Worm (Caenorhabditis elegans): ENCODE measurements around the gene col-152.

The col-152 gene

DNA sequence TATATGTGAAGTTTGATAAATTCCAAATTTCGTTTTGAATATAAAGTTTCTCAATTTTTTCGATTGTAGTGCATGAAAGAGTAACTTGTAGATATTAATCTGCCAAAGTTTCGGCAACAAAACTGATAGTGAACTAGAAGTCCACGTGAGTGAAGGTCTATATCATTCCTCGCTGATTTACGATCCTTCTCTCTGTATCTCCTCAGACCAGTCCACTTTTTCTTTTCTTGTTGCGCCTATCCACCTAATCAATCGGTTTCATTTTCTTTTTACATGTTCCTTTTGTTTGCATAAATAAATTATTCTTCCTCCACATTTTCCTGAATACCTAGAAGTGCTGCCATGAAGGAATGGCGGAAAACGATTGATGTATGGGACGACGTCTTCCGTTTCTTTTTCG is 3.4 kb downstream of the col-152 start:
- TF ChIP-seq ztf-29 (GFP tag; IDR thresholded peaks at IDR 0.05) (no peak), cog-1 (tag; optimal IDR thresholded peaks at IDR 0.05) (no peak), ref-1 (GFP tag; conservative IDR thresholded peaks at IDR 0.05) (no peak), klf-2 (GFP tag; conservative IDR thresholded peaks at IDR 0.05) (no peak), tab-1 (GFP tag; IDR thresholded peaks at IDR 0.05) (no peak), ztf-23 (GFP tag; IDR thresholded peaks at IDR 0.05) (no peak), med-1 (GFP tag; optimal IDR thresholded peaks at IDR 0.05; ENCODE audit: insufficient read depth) (no peak), T22C8.4 (GFP tag; IDR thresholded peaks at IDR 0.05) (no peak), flt-1 (GFP tag; IDR thresholded peaks at IDR 0.05) (no peak)

DNA sequence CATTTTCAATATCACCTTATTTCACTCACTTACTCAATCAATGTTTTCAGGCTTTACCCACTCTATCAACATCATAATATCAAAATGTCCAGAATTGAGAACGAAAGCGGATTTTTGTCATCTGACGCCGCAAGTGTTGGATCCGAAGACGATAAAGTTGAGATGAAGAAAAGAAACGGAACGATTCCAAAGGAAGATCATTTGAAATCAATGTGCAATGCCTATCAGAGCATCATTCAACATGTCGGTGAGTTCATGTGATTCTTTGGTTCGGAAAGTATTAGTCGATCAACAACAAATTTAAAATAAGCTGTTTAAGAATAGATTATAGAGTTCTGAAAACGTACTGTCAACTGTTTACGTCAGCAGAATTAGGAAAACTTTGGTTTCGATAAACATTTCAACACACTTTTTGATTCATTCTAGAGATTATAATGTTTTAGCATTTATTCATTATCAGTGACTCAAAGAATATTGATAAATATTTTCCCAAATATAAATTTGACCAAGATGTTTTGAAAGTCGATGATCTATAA is 4.2 kb downstream of the col-152 start, which contains the start of gene cat-4:
Gene cat-4, plus strand, starts transcription at position 51 of the 536 bp plus-strand sequence.
- TF ChIP-seq T22C8.4 (GFP tag; IDR thresholded peaks at IDR 0.05) (no peak), med-1 (GFP tag; optimal IDR thresholded peaks at IDR 0.05; ENCODE audit: insufficient read depth) (no peak), ztf-23 (GFP tag; IDR thresholded peaks at IDR 0.05) (no peak), klf-2 (GFP tag; conservative IDR thresholded peaks at IDR 0.05) (no peak)

DNA sequence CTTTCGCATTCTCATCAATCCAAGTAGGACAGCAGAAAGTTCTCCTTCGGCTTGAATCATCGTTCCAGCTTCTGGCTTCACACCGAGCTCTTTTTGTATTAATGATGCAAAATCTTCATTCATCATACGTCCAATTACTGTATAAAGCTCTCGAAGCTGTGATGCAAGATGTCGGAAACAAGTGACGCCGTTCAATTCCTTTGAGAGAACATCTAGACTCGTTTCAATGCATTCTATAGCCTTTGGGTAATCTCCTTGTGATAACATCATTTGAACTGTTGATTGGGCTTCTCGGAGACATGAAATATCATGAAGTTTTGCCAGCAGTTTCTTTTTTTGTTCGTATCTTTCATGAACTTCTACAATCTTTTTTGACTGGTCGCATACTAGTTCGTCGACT is 7.8 kb downstream of the col-152 start:
- no peak for TF ChIP-seq med-1 (GFP tag; optimal IDR thresholded peaks at IDR 0.05; ENCODE audit: insufficient read depth)
- TF ChIP-seq tab-1 (GFP tag; IDR thresholded peaks at IDR 0.05) = no peak
- no peak for TF ChIP-seq flt-1 (GFP tag; IDR thresholded peaks at IDR 0.05)
- TF ChIP-seq ztf-29 (GFP tag; IDR thresholded peaks at IDR 0.05) = no peak

DNA sequence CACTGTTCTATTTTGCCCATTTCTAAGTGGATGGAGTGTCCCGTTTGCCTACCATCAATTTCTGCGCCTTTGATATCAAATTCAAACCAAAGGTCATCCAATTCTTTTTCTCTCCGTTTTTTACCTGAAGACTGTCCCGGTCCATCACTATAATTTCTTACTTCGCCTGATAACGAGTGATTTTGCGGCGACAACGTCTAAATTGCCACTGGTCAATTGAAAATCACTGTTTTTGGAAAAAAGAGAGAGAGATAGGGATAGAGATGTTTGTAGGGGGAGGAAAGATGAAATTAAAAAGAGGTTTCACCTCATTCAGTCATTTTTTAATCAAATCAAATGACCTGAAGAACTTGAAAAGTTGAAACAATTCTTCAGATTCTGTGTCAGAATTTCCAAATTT is 10.8 kb downstream of the col-152 start:
- TF ChIP-seq klf-2 (GFP tag; conservative IDR thresholded peaks at IDR 0.05) (no peak), ztf-23 (GFP tag; IDR thresholded peaks at IDR 0.05) (no peak), cog-1 (tag; optimal IDR thresholded peaks at IDR 0.05) (no peak), ztf-29 (GFP tag; IDR thresholded peaks at IDR 0.05) (no peak), tab-1 (GFP tag; IDR thresholded peaks at IDR 0.05) (no peak), ref-1 (GFP tag; conservative IDR thresholded peaks at IDR 0.05) (no peak), med-1 (GFP tag; optimal IDR thresholded peaks at IDR 0.05; ENCODE audit: insufficient read depth) (no peak), flt-1 (GFP tag; IDR thresholded peaks at IDR 0.05) (no peak), T22C8.4 (GFP tag; IDR thresholded peaks at IDR 0.05) (no peak)

DNA sequence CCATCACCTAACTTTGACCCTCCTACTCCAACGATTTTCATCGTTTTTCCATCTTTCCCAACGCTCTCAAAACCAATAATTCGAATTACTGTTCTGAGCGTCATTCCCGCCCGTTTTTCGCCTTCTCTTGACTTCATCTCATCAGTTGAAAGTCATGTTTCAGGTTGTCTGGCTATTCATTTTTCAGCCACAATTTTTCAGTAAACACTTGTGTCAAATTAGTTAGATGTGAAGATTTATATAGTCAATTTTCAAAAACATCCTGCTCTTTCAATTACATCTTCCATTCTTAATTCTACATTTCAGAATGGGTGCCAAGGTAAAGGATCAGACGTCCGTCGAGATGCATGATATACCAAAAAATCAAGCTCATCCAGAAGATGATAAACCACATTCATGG is 11.9 kb downstream of the col-152 start, which contains the start of gene del-6:
Gene del-6, plus strand, starts transcription at position 301 of the 400 bp plus-strand sequence.
- TF ChIP-seq T22C8.4 (GFP tag; IDR thresholded peaks at IDR 0.05) = no peak

DNA sequence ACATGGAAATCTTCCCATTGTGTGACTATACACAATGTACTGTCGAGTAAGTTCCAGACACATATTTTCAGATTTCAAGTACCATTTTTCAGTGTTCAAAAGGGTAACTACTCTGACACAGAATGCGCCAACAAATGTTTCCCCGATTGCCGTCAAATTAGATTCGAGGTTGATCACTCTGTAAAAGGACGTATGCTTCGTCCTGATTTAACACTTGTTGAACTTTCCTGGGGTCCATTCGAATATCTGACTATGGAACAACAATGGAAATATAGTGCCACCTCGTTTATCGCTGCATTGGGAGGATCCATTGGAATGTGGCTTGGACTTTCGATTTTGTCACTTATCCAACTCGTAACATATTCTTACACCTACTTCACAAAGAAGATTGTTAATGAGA is 13.5 kb downstream of the col-152 start:
- no peak for TF ChIP-seq ref-1 (GFP tag; conservative IDR thresholded peaks at IDR 0.05)
- no peak for TF ChIP-seq T22C8.4 (GFP tag; IDR thresholded peaks at IDR 0.05)
- TF ChIP-seq flt-1 (GFP tag; IDR thresholded peaks at IDR 0.05) = no peak
- no peak for TF ChIP-seq tab-1 (GFP tag; IDR thresholded peaks at IDR 0.05)
- TF ChIP-seq cog-1 (tag; optimal IDR thresholded peaks at IDR 0.05) = no peak
- no peak for TF ChIP-seq ztf-29 (GFP tag; IDR thresholded peaks at IDR 0.05)
- TF ChIP-seq ztf-23 (GFP tag; IDR thresholded peaks at IDR 0.05) = no peak

DNA sequence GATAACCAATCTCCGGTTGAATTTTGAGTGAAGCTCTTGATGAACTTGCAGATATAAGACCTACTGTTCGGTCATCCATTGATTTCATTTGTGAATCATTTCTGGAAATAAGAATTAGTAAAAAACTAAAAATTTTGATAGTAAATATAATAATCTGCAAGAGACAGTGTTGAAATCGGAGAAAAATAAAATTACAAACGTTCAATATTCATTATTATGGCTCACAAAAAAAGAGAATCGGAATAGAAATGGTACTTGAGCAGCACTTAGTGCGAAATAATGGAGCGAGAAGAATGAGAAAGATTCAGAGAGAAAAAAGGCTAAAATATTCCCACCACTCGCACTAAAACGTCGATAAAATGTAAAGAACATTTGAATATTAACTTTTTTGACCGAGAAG is 15.6 kb downstream of the col-152 start, which contains the start of gene vps-54:
Gene vps-54, minus strand, starts transcription at position 101 of the 400 bp plus-strand sequence.
- no peak for TF ChIP-seq cog-1 (tag; optimal IDR thresholded peaks at IDR 0.05)
- TF ChIP-seq ref-1 (GFP tag; conservative IDR thresholded peaks at IDR 0.05) = no peak
- no peak for TF ChIP-seq tab-1 (GFP tag; IDR thresholded peaks at IDR 0.05)
- no peak for TF ChIP-seq ztf-29 (GFP tag; IDR thresholded peaks at IDR 0.05)
- no peak for TF ChIP-seq klf-2 (GFP tag; conservative IDR thresholded peaks at IDR 0.05)
- TF ChIP-seq med-1 (GFP tag; optimal IDR thresholded peaks at IDR 0.05; ENCODE audit: insufficient read depth) = no peak
- TF ChIP-seq T22C8.4 (GFP tag; IDR thresholded peaks at IDR 0.05) = no peak
- TF ChIP-seq ztf-23 (GFP tag; IDR thresholded peaks at IDR 0.05) = no peak
- no peak for TF ChIP-seq flt-1 (GFP tag; IDR thresholded peaks at IDR 0.05)

DNA sequence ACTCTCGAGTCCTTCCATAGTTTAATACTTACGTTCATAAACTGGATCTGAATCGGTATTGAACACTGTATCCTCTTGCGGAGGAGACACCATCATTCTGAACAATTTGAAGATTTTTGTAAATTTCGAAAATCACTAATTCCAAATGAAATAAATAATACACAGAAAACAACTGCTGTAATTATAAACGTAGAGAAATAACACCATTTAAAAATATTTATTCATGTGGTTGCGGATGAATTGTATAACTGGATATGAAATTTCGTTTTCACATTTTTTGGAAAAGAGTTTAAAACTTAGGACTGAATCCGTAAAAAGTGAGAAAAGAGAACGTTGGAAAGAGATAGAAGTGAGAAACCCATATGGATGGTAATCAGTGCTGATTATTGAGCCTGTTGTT is 17.5 kb downstream of the col-152 start, which contains the start of gene mics-1:
Gene mics-1, minus strand, starts transcription at position 101 of the 400 bp plus-strand sequence.
- no peak for TF ChIP-seq tab-1 (GFP tag; IDR thresholded peaks at IDR 0.05)
- TF ChIP-seq ref-1 (GFP tag; conservative IDR thresholded peaks at IDR 0.05) = no peak
- no peak for TF ChIP-seq T22C8.4 (GFP tag; IDR thresholded peaks at IDR 0.05)
- no peak for TF ChIP-seq ztf-23 (GFP tag; IDR thresholded peaks at IDR 0.05)
- TF ChIP-seq med-1 (GFP tag; optimal IDR thresholded peaks at IDR 0.05; ENCODE audit: insufficient read depth) = no peak

DNA sequence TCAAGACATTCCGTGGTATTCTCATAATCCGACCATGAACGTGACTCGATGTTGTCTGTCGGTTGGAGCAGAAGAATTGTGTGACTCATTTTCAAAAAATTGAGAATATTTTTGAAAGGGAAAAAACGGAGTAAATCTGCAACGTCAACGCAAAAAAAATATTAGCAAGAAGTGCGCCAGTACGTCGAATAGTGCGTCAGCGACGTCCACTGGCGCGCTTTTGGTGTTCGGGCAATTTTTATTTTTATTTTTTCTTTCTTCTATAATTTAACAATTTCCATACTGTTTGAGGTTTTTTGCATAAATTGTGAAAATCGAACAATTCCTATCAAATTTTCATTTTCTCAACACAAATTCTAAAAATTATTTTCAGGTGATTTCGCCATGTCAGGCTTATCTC is 18.2 kb downstream of the col-152 start, which contains the start of the genes erh-1 and lpd-9:
Gene erh-1, minus strand, starts transcription at position 204 of the 400 bp plus-strand sequence.
Gene lpd-9, plus strand, starts transcription at position 368 of the 400 bp plus-strand sequence.
- TF ChIP-seq flt-1 (GFP tag; IDR thresholded peaks at IDR 0.05) (no peak), cog-1 (tag; optimal IDR thresholded peaks at IDR 0.05) (no peak), klf-2 (GFP tag; conservative IDR thresholded peaks at IDR 0.05) (no peak), ref-1 (GFP tag; conservative IDR thresholded peaks at IDR 0.05) (no peak), med-1 (GFP tag; optimal IDR thresholded peaks at IDR 0.05; ENCODE audit: insufficient read depth) (peak; percentile 33), ztf-23 (GFP tag; IDR thresholded peaks at IDR 0.05) (0 out of 2 replicates have a peak, but pooled peaks have one; percentile 45), T22C8.4 (GFP tag; IDR thresholded peaks at IDR 0.05) (no peak)

DNA sequence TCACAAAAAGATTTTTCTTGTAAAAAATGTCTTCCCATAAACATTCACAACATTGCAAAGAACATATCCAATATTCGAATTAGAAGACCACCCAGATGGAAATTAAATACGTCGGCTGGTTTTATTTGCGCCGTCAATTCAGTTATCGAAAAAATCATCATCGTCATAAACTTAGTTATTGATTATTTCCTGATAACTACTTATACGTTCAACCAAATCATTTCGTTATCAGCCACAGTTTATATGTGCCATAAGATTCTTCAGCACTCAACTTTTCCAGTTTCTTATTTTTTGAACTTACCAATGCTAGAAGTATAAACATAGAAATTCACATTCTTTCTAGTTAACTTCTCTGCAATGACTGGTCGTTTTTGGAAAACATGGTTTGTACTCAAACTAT is 19.9 kb downstream of the col-152 start:
- TF ChIP-seq ztf-23 (GFP tag; IDR thresholded peaks at IDR 0.05) = no peak

DNA sequence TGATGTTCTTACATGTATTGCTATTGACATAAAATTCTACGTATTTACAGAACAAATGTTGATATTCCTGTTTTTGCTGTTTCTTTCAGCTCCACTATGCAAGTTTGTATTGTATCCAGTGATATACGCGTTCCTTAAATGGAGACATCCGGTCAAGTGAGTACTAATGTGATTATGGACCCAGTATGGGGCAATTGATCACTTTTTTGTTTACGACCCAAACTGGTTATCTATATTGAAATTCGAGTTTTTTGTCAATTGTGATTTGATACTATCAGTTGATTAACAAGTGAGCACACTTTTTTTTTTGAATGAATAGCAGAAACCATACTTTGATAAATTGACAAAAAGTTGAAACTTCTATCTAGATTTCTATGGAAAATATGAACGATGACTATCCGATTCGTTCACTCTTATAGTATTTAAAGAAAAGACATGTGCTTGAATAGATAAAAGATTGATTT is 21.1 kb downstream of the col-152 start, which contains the start of gene T21C9.6:
Gene T21C9.6, plus strand, starts transcription at position 51 of the 464 bp plus-strand sequence.
- TF ChIP-seq ztf-29 (GFP tag; IDR thresholded peaks at IDR 0.05) (no peak), cog-1 (tag; optimal IDR thresholded peaks at IDR 0.05) (no peak), med-1 (GFP tag; optimal IDR thresholded peaks at IDR 0.05; ENCODE audit: insufficient read depth) (no peak)
